Worm (Caenorhabditis elegans) whole organism, midembryonic: ENCODE data around the gene C44C10.12.

Experiments
- T22C8.4 ChIP-seq: fragments of 200-800 bp; sonication (Bioruptor generic); IDR thresholded peaks from 2 replicates; pipeline ENCODE4 v1.3.6; 2022; ENCODE audit warnings: missing genetic modification characterization, missing compliant biosample characterization
- cog-1 ChIP-seq: sonication (generic microtip); optimal IDR thresholded peaks from 2 replicates; lab custom pipeline; 2016; ENCODE audit warnings: missing genetic modification characterization, missing compliant biosample characterization
- flt-1 ChIP-seq: fragments of 200-800 bp; sonication (Bioruptor generic); IDR thresholded peaks from 2 replicates; pipeline ENCODE4 v1.3.6; 2022; ENCODE audit warnings: missing genetic modification characterization, missing compliant biosample characterization
- klf-2 ChIP-seq: fragments of 200-800 bp; sonication (Bioruptor generic); conservative IDR thresholded peaks from 2 replicates; pipeline ENCODE4 v1.3.6; 2022; ENCODE audit warnings: missing genetic modification reagents, missing genetic modification characterization, missing compliant biosample characterization
- med-1 ChIP-seq: sonication (generic microtip); optimal IDR thresholded peaks from 2 replicates; lab custom pipeline; 2017; ENCODE audit warnings: missing genetic modification characterization, mild to moderate bottlenecking, missing compliant biosample characterization, antibody characterized with exemption, missing genetic modification reagents; ENCODE audit not compliant: insufficient read depth
- ref-1 ChIP-seq: fragments of 200-800 bp; sonication (Bioruptor generic); conservative IDR thresholded peaks from 2 replicates; pipeline ENCODE4 v1.3.6; 2022; ENCODE audit warnings: missing genetic modification reagents, missing genetic modification characterization, missing compliant biosample characterization
- tab-1 ChIP-seq: fragments of 200-800 bp; sonication (Bioruptor generic); IDR thresholded peaks from 2 replicates; pipeline ENCODE4 v1.3.6; 2022; ENCODE audit warnings: missing genetic modification characterization, missing compliant biosample characterization
- ztf-23 ChIP-seq: fragments of 200-800 bp; sonication (Bioruptor generic); IDR thresholded peaks from 2 replicates; pipeline ENCODE4 v1.3.6; 2022; ENCODE audit warnings: missing genetic modification reagents, missing genetic modification characterization, missing compliant biosample characterization
- ztf-29 ChIP-seq: fragments of 200-800 bp; sonication (Bioruptor generic); IDR thresholded peaks from 2 replicates; pipeline ENCODE4 v1.3.6; 2022; ENCODE audit warnings: missing genetic modification reagents, missing genetic modification characterization, missing compliant biosample characterization

C44C10.12 gene

DNA sequence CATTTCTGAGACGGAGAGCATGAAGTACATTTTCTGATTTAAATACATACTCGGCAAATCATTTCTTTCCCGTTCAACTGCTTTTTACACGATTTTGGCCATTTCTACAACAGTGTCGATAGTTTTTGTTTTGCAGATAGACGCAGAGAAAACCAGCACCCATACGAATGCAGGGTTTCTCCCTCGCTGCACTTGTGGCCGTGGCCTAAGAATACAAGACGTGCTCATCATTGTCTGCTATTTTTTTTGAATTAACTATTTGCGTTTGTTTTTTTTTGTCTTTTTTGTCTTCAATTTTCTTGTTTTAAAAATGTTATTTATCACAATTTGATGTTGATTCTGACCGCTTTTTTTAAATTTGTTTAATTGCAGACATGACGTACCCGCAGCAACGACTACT, 3.7 kb upstream of the C44C10.12 start, which contains the start of gene smcl-1:
TSS of gene smcl-1 (plus strand) at position 373 of the 400 bp plus-strand sequence.
- TF ChIP-seq klf-2 (GFP tag; lab: Robert Waterston, UW) (no peak), cog-1 (tag; lab: Kevin White, UChicago) (peak; percentile 16)

DNA sequence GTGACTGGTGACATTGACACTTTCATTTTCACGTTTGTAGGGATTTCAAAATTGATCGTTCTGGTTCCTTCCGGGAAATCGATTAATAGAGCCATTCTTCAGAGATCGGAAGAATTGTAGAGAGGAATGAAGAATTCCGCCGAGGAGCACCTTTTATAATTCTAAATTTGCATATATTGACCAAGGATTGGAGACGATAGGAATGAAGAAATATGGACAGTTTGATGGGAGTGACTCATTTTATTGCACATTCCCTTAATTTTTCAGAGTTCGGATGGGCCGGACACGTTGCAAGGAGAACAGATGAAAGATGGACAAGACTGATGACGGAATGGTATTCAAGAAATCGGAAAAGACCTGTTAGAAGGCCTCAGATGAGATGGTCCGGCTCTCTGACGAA, 3.5 kb downstream of the C44C10.12 start, which contains the start of gene C44C10.15:
TSS of gene C44C10.15 (minus strand) at position 101 of the 400 bp plus-strand sequence.
- TF ChIP-seq med-1 (no peak), ref-1 (GFP tag; lab: Robert Waterston, UW) (no peak), flt-1 (GFP tag; lab: Robert Waterston, UW) (no peak), tab-1 (GFP tag; lab: Robert Waterston, UW) (no peak), T22C8.4 (GFP tag; lab: Robert Waterston, UW) (no peak), ztf-29 (GFP tag; lab: Robert Waterston, UW) (no peak), klf-2 (GFP tag; lab: Robert Waterston, UW) (no peak), cog-1 (tag; lab: Kevin White, UChicago) (no peak), ztf-23 (GFP tag; lab: Robert Waterston, UW) (no peak)

DNA sequence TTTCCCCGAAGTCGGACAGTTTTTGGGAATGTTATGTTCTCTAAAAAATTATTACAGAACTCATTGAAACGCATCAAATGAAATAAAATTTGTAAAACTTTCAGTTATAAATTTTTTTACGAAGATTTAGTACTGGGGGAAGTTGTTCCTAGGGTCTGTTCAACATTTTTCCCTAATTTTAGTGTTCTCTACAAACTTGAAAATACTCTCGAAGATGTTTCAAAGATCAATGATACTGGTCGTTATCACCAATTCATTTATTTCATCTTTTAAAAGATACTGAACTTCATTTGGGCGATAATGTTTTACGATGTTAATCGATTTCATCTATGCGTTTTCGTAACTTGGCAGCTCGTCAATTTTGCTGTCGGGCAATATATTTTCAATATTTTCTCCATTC, 5.4 kb downstream of the C44C10.12 start, which contains the start of gene C44C10.3:
TSS of gene C44C10.3 (plus strand) at position 301 of the 400 bp plus-strand sequence.
- TF ChIP-seq flt-1 (GFP tag; lab: Robert Waterston, UW) (no peak), ref-1 (GFP tag; lab: Robert Waterston, UW) (no peak), T22C8.4 (GFP tag; lab: Robert Waterston, UW) (no peak), med-1 (no peak), klf-2 (GFP tag; lab: Robert Waterston, UW) (no peak), tab-1 (GFP tag; lab: Robert Waterston, UW) (no peak), cog-1 (tag; lab: Kevin White, UChicago) (no peak), ztf-29 (GFP tag; lab: Robert Waterston, UW) (no peak), ztf-23 (GFP tag; lab: Robert Waterston, UW) (no peak)

DNA sequence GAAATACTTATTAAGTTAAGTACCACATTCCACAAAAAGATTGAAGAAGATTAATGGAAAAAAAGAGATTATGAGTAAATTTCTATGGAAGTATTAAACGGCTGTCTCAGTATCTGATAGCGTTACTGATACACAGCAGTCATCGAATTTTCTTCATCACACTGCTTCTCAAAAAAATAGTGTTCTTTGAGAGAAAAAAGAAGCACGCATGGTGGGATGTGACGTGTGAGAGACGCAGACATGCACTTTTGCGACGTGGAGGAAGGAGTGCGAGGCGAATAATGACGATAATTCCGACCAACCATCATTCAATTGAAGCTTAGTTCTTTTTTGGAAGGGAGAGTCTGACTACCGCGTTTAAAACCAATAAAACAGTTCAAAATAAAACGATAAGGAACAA, 13.4 kb downstream of the C44C10.12 start, which contains the start of gene C44C10.11:
TSS of gene C44C10.11 (minus strand) at position 115 of the 400 bp plus-strand sequence.
- TF ChIP-seq T22C8.4 (GFP tag; lab: Robert Waterston, UW) (no peak), cog-1 (tag; lab: Kevin White, UChicago) (no peak), ztf-29 (GFP tag; lab: Robert Waterston, UW) (no peak), flt-1 (GFP tag; lab: Robert Waterston, UW) (no peak), tab-1 (GFP tag; lab: Robert Waterston, UW) (no peak), med-1 (no peak), ref-1 (GFP tag; lab: Robert Waterston, UW) (no peak)

DNA sequence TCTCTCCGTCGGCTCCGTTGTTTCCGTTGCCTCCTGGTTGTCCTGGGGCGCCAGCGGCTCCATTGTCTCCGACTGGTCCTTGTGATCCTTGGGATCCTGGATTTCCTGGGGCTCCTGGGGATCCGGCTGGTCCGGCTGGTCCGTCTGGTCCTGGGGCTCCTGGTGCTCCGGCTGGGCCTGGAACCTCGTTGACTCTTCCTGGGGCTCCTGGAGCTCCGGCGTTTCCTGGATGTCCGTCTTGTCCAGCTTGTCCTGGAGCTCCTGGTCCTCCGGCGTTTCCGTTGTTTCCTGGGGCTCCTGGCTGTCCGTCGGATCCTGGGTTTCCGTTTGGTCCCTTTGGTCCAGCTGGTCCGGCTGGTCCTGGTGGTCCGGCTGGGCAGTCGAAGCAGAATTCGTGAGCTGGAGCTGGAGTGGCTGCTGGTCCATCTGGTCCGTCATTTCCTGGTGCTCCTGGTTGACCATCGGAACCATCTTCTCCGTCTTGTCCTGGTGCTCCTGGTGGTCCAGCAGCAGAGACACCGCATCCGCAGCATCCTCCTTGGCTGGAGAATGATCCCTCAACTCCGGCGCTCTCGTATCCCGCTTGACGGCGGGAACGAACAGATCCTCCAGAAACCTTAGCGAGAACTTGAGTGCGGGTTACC, 14.8 kb downstream of the C44C10.12 start:
- TF ChIP-seq ref-1 (GFP tag; lab: Robert Waterston, UW) (no peak), tab-1 (GFP tag; lab: Robert Waterston, UW) (no peak)

DNA sequence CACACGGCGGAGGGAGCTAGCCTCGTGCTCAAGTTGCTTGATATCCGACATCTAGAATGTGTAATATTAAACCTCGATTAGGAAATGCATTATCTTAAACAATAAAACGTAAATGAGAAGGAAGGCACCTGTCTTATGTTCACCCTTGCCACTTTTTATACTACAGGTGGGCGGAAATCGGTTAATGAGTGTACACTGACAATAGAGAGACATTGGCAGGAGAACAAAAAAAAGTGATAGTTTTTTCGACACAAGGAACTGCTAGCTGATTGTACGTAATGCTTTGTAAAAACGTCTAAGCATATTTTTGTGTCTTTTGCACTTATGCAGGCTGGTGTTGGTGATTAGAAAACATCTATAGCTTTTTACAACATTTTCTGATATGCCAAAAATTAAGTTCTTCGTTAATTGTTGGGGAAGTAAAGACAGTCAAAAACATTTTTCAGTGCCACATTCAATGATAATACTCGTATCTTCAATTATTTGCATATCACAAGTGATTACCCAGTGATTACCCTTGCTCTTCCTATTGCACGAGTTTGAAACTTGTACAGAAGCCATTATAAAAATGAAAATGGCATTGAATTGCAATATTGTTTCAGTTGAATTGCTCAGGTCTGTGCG, 15.5 kb downstream of the C44C10.12 start, which contains the start of gene col-180:
TSS of gene col-180 (minus strand) at position 51 of the 624 bp plus-strand sequence.
- TF ChIP-seq tab-1 (GFP tag; lab: Robert Waterston, UW), result no peak

DNA sequence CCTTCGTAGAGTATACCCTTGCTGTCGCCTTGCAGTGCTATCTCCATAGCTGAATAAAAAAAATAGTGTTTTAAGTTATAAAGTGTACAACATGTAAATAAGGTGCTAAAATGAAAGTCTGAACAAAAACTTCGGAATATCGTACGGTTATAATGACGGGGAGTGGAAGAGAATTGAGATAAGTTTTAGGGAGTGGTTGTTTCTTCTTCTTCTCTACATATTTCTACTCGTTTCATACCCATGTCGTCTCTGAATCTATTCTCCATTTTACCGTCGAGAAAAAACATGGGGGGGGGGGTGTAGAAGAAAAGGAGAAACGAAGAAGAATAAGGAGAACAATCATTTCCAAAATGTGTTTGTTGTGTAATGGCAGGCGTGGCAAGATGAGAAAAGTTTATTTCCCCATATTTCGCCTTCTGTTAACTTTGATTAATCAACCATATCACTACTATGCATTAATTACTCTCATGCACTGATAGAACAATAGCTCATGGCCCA, 19.7 kb downstream of the C44C10.12 start, which contains the start of gene C44C10.9:
TSS of gene C44C10.9 (minus strand) at position 51 of the 498 bp plus-strand sequence.
- no peak for TF ChIP-seq klf-2 (GFP tag; lab: Robert Waterston, UW)
- TF ChIP-seq T22C8.4 (GFP tag; lab: Robert Waterston, UW), result no peak
- no peak for TF ChIP-seq tab-1 (GFP tag; lab: Robert Waterston, UW)
- no peak for TF ChIP-seq ztf-29 (GFP tag; lab: Robert Waterston, UW)
- no peak for TF ChIP-seq cog-1 (tag; lab: Kevin White, UChicago)
- TF ChIP-seq ztf-23 (GFP tag; lab: Robert Waterston, UW), result no peak
- no peak for TF ChIP-seq flt-1 (GFP tag; lab: Robert Waterston, UW)
- TF ChIP-seq ref-1 (GFP tag; lab: Robert Waterston, UW), result no peak
- no peak for TF ChIP-seq med-1

DNA sequence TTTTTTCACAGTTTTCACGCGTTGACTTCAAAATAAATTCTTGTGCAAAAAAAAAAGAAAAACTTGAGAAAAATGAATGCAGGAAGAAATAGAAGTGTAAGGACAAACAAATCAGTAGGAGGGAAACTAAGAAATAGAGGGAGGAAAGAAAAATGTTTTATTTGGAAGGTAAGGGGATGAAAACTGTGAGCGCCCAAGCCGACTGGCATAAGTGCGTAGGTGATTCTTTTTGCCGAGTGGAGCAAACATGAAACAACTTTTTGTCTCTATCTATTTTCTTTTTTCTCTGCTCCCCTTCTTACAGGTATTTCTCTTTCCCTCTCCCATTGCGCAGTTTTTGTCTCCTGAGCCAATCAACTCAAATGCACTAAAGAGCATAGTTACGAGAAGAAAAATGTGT, 22.0 kb downstream of the C44C10.12 start:
- TF ChIP-seq ztf-23 (GFP tag; lab: Robert Waterston, UW) (no peak), med-1 (no peak), tab-1 (GFP tag; lab: Robert Waterston, UW) (no peak), ref-1 (GFP tag; lab: Robert Waterston, UW) (no peak), flt-1 (GFP tag; lab: Robert Waterston, UW) (no peak), klf-2 (GFP tag; lab: Robert Waterston, UW) (no peak), T22C8.4 (GFP tag; lab: Robert Waterston, UW) (no peak), cog-1 (tag; lab: Kevin White, UChicago) (no peak)

DNA sequence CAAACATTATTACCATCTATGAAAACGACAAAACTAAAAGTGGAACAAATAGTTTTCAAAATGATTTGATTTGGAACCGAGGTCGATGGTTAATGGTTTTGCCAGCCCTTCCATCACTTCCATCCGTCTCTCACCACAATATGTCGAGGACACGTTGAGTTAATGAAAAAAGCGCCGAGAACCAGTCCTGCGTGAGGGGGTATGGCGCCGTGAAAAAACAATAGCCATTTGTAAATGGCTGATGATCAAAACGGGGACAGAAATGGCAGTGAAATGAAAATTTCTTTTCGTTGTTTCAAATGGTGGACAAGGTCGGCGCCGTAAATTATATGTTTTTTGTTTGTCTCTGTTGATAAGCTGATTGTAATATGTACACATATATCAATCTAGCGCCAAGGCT, 23.3 kb downstream of the C44C10.12 start:
- no peak for TF ChIP-seq klf-2 (GFP tag; lab: Robert Waterston, UW)
- TF ChIP-seq ref-1 (GFP tag; lab: Robert Waterston, UW), result no peak
- TF ChIP-seq ztf-23 (GFP tag; lab: Robert Waterston, UW), result no peak
- TF ChIP-seq med-1, result no peak
- no peak for TF ChIP-seq ztf-29 (GFP tag; lab: Robert Waterston, UW)
- no peak for TF ChIP-seq cog-1 (tag; lab: Kevin White, UChicago)
- no peak for TF ChIP-seq tab-1 (GFP tag; lab: Robert Waterston, UW)
- TF ChIP-seq T22C8.4 (GFP tag; lab: Robert Waterston, UW), result no peak
- no peak for TF ChIP-seq flt-1 (GFP tag; lab: Robert Waterston, UW)
